Fruit fly (Drosophila melanogaster): ENCODE results near the gene net.
A peak's percentile ranks its signal among the peaks of the same experiment; 100 is the strongest.

net gene

DNA sequence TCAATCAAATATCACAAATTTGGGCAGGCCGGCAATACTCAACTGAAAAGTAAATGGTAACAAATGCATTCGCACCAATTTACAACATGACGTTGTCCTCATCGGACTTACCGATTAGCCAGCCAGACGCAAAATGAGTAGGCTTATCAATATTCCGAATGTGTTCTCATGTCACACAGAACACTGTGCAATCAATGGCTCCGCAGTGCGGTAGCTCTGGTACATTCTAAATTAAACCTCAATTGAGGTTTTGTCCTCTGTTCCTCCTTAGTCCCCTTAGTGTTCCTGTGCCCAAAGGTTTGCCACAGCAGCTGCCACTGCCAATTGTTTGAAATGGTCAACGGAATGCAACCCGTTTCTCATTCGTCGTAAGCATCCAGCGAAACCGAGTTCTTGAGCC is 8.4 kb downstream of the net start:
- no peak for TF ChIP-seq Dll (optimal IDR thresholded peaks at IDR 0.05)
- no peak for TF ChIP-seq usp (GFP tag; optimal IDR thresholded peaks at IDR 0.05)
- TF ChIP-seq psq (optimal IDR thresholded peaks at IDR 0.05), result no peak
- no peak for TF ChIP-seq CG8478 (optimal IDR thresholded peaks at IDR 0.05)
- no peak for TF ChIP-seq pan (optimal IDR thresholded peaks at IDR 0.05)
- no peak for TF ChIP-seq EcR (GFP tag; optimal IDR thresholded peaks at IDR 0.05)

DNA sequence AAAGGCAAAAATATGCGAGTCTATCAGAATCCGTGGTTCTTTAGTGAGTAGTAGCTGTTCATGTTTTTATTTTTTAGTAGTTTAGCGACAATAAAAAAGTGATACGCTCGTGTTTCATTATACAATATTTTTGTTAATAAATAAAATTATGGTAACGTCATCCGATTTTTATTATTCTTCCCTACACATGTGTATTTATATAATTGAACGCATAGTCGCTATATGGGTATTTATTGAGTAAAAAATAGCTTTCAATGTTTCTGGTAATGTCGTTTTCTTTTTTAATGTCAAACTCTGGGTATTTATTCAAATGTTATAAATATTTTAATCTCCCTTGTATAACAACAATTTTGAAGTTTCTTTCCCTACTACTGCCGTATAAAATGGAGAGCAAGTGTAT is 11.1 kb downstream of the net start, which contains the start of gene CG11374:
Gene CG11374, plus strand, starts transcription at position 301 of the 400 bp plus-strand sequence.
- TF ChIP-seq CG8478 (optimal IDR thresholded peaks at IDR 0.05) (no peak), EcR (GFP tag; optimal IDR thresholded peaks at IDR 0.05) (no peak), pan (optimal IDR thresholded peaks at IDR 0.05) (no peak), usp (GFP tag; optimal IDR thresholded peaks at IDR 0.05) (no peak), Dll (optimal IDR thresholded peaks at IDR 0.05) (no peak), psq (optimal IDR thresholded peaks at IDR 0.05) (no peak)

DNA sequence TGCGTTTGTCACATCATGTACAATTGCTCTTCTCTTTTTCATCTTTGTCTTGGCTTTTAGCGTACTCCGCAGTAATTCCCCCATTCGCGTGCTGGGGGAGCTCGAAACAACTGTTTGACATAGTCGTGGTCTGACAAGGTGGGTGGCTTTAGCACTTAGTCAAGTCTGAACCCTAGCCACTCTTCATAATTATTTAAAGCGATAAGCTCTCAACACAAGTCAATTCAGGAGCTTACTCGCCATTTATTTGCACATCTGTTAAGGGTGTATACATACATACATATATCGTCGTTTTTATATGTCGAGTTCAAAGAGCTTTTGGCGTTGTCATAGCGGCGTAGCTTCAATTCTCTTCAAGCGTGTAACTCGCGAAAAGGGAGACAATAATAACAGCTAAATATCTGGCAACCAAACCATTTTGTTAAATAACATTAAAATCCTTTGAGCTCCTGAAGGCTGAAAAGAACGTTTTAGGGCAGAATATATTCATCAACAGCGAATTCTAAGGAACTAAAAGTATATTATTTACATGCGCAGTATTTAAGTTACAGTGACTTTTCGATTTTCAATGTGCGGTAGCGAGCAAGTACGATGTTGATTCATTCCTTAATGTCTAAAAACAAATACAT is 13.3 kb downstream of the net start:
- TF ChIP-seq CG8478 (optimal IDR thresholded peaks at IDR 0.05) (no peak), psq (optimal IDR thresholded peaks at IDR 0.05) (no peak), usp (GFP tag; optimal IDR thresholded peaks at IDR 0.05) (no peak), EcR (GFP tag; optimal IDR thresholded peaks at IDR 0.05) (no peak), pan (optimal IDR thresholded peaks at IDR 0.05) (no peak), Dll (optimal IDR thresholded peaks at IDR 0.05) (no peak)

DNA sequence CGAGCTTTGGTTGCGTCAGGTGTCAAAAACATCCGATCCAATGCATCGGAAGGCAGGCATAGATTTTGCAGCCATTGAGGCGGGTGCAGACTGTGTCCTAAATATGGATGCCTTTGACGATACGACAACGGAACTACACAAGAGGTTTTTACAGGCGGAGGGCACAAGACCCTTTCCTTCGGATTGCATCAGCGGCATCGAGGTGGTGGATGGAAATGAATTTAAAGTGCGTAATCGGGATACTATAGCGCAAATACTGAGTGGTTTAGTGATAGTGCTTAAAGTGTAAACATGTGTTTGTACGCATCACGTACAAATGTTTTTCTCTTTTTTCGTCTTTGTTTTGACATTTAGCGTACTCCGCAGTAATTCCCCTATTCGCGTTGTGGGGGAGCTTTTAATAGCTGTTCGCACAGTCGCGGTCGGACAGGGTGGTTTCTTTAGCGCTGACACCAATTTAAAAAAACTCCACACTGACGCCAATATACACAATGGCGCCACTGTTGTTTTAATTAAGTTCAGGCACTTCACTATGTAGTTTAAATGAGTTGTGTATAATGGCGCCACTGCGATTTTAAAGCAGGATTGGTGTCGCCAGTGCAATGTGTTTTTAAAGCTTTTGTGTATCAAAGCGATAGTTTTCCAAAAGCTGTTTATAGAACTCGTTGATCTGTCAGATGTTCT is 14.3 kb downstream of the net start:
- TF ChIP-seq usp (GFP tag; optimal IDR thresholded peaks at IDR 0.05) (no peak), CG8478 (optimal IDR thresholded peaks at IDR 0.05) (no peak)

DNA sequence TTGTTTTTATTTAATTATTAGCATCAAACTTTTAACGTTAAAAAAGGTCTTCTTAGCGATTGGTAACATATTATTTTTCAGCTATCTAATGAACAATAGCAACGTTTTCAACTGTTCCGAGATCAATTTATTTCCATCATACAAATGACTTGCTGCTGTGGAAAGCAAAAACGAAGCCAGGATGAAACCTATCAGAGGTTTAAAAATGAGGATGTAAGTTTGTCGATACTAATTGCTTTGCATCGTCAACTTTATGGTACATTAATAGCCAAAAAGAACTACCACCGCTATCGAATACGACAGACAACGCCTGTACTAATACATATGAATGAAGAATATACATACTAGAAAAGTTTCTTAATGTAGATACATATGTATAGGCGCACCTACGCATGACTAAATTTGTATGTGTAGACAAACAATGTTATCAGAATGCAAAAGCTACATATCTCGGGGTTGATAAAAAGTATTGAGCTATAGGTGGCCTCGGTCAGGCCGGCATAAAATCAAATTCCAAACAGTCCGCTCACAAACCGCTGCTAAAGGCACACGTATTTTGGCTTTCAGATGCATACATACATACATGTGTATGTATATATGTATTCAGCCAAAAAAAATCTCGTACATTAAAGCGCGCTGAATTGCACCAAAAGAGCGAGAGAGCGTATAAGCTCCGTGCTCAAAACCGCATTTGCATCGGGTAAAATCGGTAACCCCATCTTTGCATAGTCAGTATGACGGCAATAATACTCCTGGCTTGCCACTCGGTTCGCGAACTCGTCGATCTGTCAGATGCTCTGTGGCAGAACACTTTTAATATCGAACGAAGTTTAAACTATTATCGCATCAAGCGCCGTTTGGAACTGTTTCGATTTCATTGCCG is 15.1 kb downstream of the net start:
- no peak for TF ChIP-seq usp (GFP tag; optimal IDR thresholded peaks at IDR 0.05)

DNA sequence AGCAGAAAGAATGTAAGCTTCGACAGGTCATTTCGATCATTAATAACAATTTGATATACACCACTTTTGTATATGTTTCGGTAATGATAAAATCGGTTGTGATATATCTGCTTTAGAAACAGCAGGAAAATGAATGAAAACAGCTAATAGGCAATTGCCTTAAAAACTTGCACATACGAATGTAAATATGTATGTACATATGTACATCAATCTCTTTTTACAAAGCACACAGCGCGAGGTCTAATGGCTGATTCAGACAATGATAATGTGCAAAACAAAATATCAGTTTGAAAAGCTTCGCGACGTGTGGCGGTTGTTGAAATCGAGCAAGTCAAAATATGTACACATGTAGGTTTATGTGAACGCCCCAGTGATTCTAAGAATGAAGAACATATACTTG is 15.7 kb downstream of the net start, which contains the start of gene galectin:
Gene galectin, plus strand, starts transcription at position 301 of the 400 bp plus-strand sequence.
- no peak for TF ChIP-seq pan (optimal IDR thresholded peaks at IDR 0.05)
- no peak for TF ChIP-seq EcR (GFP tag; optimal IDR thresholded peaks at IDR 0.05)
- TF ChIP-seq psq (optimal IDR thresholded peaks at IDR 0.05), result no peak
- TF ChIP-seq usp (GFP tag; optimal IDR thresholded peaks at IDR 0.05), result no peak
- no peak for TF ChIP-seq Dll (optimal IDR thresholded peaks at IDR 0.05)
- no peak for TF ChIP-seq CG8478 (optimal IDR thresholded peaks at IDR 0.05)

DNA sequence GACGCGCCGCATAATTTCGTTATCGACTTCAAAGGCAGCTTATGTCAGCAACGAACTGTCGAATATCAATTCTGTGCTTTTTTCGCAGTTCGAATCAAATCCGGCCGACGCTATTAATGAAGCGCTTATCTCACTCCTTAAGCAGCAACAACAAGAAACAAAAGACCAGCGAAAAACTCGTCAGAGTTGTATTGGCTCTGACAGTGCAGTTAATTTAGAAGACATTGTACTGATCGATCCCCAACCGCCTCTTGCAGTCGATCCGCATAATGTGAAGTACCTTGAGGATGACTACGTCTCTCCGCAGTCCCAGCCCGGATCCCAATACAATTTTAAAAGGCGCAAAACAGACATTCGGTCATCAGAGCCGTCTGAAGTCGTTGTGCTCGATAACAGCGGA is 17.6 kb downstream of the net start:
- TF ChIP-seq usp (GFP tag; optimal IDR thresholded peaks at IDR 0.05) (no peak), Dll (optimal IDR thresholded peaks at IDR 0.05) (no peak), CG8478 (optimal IDR thresholded peaks at IDR 0.05) (no peak), psq (optimal IDR thresholded peaks at IDR 0.05) (no peak), EcR (GFP tag; optimal IDR thresholded peaks at IDR 0.05) (no peak), pan (optimal IDR thresholded peaks at IDR 0.05) (no peak)

DNA sequence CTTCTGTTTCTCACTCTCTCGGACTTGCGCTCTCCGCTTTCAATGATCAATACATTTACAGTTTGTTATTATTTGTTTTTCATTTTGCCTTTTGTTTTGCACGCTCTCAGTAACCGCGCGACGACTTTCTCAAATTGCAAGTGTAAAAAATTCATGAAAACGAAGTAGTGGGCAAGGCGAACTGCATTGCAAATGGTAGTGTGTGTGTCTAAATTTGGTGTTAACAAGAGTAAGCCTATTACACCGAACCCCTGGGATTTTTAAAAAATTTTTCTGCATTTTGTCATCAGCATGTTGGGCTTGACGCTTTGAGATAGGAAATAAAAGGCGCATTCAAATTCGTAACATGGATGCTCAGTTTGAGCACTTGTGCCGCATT is 19.9 kb downstream of the net start:
- TF ChIP-seq Dll (optimal IDR thresholded peaks at IDR 0.05) (no peak), CG8478 (optimal IDR thresholded peaks at IDR 0.05) (no peak), pan (optimal IDR thresholded peaks at IDR 0.05) (peak; percentile 32), psq (optimal IDR thresholded peaks at IDR 0.05) (no peak)

DNA sequence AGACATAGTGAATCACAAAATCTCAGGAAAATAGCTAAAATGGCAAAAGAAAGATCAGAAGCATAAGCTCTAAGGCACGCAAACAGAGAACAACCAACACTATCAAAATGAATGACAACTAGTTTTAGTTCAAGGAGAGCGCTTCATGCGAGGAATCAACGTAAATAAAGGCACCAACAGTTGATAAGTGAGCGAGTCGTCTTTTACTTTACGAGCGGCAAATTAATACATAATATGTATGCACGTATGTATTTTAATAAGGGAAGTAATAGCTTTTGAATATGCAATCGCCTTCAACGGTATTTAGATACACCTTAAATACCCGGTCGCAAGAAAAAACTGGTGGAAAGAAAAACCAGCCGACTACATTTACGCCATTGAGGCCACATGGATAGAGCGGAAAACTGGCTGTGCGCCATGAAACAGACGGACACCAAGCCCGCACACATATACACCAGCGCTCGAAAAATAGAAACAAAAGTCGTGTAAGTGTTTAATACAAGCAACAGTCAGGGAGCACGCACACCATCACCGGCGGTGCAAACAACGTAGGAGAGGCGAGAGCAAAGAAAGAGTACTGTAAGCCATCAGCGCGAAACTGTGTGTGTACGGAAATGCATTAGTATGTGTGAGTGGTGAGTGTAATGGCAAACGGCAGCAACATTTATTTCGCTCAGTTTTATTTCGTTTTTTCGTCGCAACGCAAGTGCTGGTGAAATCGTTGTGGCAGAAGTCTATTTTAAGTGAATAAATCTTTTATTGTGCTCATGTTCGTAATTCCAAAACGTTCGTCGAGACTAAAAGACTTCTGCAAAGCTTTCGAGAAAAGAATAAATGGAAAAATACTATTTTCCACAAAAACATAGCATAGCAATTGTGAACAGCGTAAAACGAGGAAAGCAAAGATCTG is 20.6 kb downstream of the net start, which contains the start of gene dbr:
Gene dbr, plus strand, starts transcription at position 114 of the 910 bp plus-strand sequence.
- TF ChIP-seq pan (optimal IDR thresholded peaks at IDR 0.05) (no peak), CG8478 (optimal IDR thresholded peaks at IDR 0.05) (peak; percentile 73)

DNA sequence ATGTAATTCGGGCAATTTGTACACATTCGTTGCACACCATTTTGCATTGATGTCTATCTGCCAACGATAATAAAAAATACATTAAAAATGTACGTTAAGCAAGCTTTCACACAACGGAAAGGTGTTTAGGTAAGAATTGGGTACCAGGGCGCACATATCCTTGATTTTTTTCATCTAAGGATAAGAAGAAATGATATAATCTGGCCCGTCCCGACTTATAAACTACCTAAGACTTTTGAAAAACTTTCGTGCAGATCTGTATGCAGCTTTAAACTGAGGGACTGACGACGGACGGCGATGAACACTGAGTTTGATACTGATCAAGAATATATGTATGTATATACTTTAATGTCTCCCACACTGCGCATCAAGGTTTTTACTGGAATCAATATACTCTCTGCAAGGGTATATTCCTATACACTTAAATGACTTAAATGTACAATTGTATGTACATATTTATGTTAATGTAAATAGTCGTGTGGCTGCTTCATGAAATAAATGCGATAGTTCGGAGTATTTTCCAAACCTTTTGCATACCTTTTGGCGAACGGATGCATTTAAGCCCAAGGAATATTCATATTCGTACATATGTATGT is 21.7 kb downstream of the net start, which contains the start of gene Cda5:
Gene Cda5, minus strand, starts transcription at position 51 of the 596 bp plus-strand sequence.
- TF ChIP-seq CG8478 (optimal IDR thresholded peaks at IDR 0.05) (no peak), pan (optimal IDR thresholded peaks at IDR 0.05) (no peak), usp (GFP tag; optimal IDR thresholded peaks at IDR 0.05) (no peak), EcR (GFP tag; optimal IDR thresholded peaks at IDR 0.05) (no peak)

DNA sequence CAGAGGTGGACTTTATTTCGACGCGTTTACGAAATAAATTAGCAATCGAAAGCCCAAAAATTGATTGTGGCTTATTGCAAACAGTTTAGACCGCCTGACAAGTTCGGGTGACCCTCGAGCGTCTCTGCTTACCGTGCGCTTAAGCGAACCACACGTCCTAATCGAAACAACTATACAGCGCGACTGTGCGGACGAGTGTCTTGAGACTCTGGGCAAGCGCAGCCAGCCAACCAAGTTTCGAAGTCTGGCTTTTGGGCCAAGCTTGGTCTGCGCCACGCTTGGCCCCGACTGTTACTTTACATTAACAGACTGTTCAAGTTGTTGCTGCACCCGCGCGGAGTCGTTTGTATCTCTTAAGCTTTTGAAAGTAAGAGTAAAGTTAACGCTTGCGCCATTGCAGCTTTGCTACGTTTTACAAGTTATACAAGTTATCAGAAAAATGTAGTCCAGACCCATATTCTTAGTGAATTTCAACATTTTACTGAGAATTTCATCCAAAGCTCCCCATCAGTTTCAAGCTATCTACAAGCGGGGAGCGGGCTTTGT is 28.1 kb downstream of the net start:
- no peak for TF ChIP-seq EcR (GFP tag; optimal IDR thresholded peaks at IDR 0.05)
- TF ChIP-seq Dll (optimal IDR thresholded peaks at IDR 0.05), result no peak
- no peak for TF ChIP-seq CG8478 (optimal IDR thresholded peaks at IDR 0.05)
- TF ChIP-seq pan (optimal IDR thresholded peaks at IDR 0.05), result no peak
- TF ChIP-seq usp (GFP tag; optimal IDR thresholded peaks at IDR 0.05), result no peak
- no peak for TF ChIP-seq psq (optimal IDR thresholded peaks at IDR 0.05)
